Worm (Caenorhabditis elegans) whole organism, midembryonic: ENCODE measurements around the gene srbc-63.

Experiments used
- T22C8.4 ChIP-seq: fragments of 200-800 bp; sonication (Bioruptor generic); IDR thresholded peaks from 2 replicates; pipeline ENCODE4 v1.3.6; 2022; ENCODE audit warnings: missing genetic modification characterization, missing compliant biosample characterization
- cog-1 ChIP-seq: sonication (generic microtip); optimal IDR thresholded peaks from 2 replicates; lab custom pipeline; 2016; ENCODE audit warnings: missing genetic modification characterization, missing compliant biosample characterization
- flt-1 ChIP-seq: fragments of 200-800 bp; sonication (Bioruptor generic); IDR thresholded peaks from 2 replicates; pipeline ENCODE4 v1.3.6; 2022; ENCODE audit warnings: missing genetic modification characterization, missing compliant biosample characterization
- klf-2 ChIP-seq: fragments of 200-800 bp; sonication (Bioruptor generic); conservative IDR thresholded peaks from 2 replicates; pipeline ENCODE4 v1.3.6; 2022; ENCODE audit warnings: missing genetic modification reagents, missing genetic modification characterization, missing compliant biosample characterization
- med-1 ChIP-seq: sonication (generic microtip); optimal IDR thresholded peaks from 2 replicates; lab custom pipeline; 2017; ENCODE audit warnings: missing genetic modification characterization, mild to moderate bottlenecking, missing compliant biosample characterization, antibody characterized with exemption, missing genetic modification reagents; ENCODE audit not compliant: insufficient read depth
- ref-1 ChIP-seq: fragments of 200-800 bp; sonication (Bioruptor generic); conservative IDR thresholded peaks from 2 replicates; pipeline ENCODE4 v1.3.6; 2022; ENCODE audit warnings: missing genetic modification reagents, missing genetic modification characterization, missing compliant biosample characterization
- tab-1 ChIP-seq: fragments of 200-800 bp; sonication (Bioruptor generic); IDR thresholded peaks from 2 replicates; pipeline ENCODE4 v1.3.6; 2022; ENCODE audit warnings: missing genetic modification characterization, missing compliant biosample characterization
- ztf-23 ChIP-seq: fragments of 200-800 bp; sonication (Bioruptor generic); IDR thresholded peaks from 2 replicates; pipeline ENCODE4 v1.3.6; 2022; ENCODE audit warnings: missing genetic modification reagents, missing genetic modification characterization, missing compliant biosample characterization
- ztf-29 ChIP-seq: fragments of 200-800 bp; sonication (Bioruptor generic); IDR thresholded peaks from 2 replicates; pipeline ENCODE4 v1.3.6; 2022; ENCODE audit warnings: missing genetic modification reagents, missing genetic modification characterization, missing compliant biosample characterization

srbc-63 gene

ce11 chrV:15394906-15395305, 17.6 kb downstream of the srbc-63 start, which contains the start of gene T06E6.1:
TSS of gene T06E6.1 (minus strand) at chrV:15394961.
- TF ChIP-seq ztf-23 (GFP tag; lab: Robert Waterston, UW), result no peak
- TF ChIP-seq klf-2, result no peak
- no peak for TF ChIP-seq ref-1 (GFP tag; lab: Robert Waterston, UW)
- no peak for TF ChIP-seq tab-1
- no peak for TF ChIP-seq ztf-29 (GFP tag; lab: Robert Waterston, UW)
- no peak for TF ChIP-seq cog-1 (tag; lab: Kevin White, UChicago)
- no peak for TF ChIP-seq T22C8.4 (GFP tag; lab: Robert Waterston, UW)
- no peak for TF ChIP-seq flt-1 (GFP tag; lab: Robert Waterston, UW)
- TF ChIP-seq med-1, result no peak

ce11 chrV:15392064-15392463, 20.5 kb downstream of the srbc-63 start:
- TF ChIP-seq ref-1 (GFP tag; lab: Robert Waterston, UW) (no peak), klf-2 (no peak), T22C8.4 (GFP tag; lab: Robert Waterston, UW) (no peak), ztf-23 (GFP tag; lab: Robert Waterston, UW) (no peak), med-1 (no peak), flt-1 (GFP tag; lab: Robert Waterston, UW) (no peak), tab-1 (no peak), cog-1 (tag; lab: Kevin White, UChicago) (no peak)

DNA sequence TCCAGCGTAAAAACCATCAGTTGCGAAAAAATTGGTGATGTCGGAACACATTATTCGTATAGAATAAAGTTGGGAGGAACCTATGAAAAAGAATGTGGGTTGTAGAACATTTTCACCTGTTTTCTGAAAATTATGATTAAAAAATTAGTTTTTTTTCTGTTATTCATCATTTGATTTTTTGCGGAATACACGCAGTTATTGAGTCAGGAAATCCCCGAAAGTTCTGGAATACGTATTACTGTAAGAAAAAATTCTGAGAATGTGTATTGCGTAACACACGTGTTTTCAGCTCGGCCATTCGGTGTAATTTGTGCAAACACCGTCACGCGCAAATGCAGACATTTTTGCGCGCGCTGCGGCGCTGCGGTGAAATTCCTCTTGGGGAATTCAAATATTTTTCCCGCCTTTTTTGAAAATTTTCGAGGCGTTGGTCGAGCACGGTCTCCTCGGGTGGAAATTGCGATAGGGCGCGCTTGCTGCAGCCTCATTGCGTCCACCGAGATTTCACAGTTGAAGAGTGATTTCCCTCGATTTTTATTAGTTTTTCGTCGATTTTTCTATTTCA, 23.6 kb downstream of the srbc-63 start, which contains the start of gene srh-170:
srh-170 (minus strand) TSS at position 51 of the 565 bp plus-strand sequence.
- no peak for TF ChIP-seq klf-2
- TF ChIP-seq ztf-23 (GFP tag; lab: Robert Waterston, UW), result no peak
- TF ChIP-seq cog-1 (tag; lab: Kevin White, UChicago), result no peak
- TF ChIP-seq T22C8.4 (GFP tag; lab: Robert Waterston, UW), result no peak
- no peak for TF ChIP-seq ztf-29 (GFP tag; lab: Robert Waterston, UW)
- no peak for TF ChIP-seq flt-1 (GFP tag; lab: Robert Waterston, UW)

DNA sequence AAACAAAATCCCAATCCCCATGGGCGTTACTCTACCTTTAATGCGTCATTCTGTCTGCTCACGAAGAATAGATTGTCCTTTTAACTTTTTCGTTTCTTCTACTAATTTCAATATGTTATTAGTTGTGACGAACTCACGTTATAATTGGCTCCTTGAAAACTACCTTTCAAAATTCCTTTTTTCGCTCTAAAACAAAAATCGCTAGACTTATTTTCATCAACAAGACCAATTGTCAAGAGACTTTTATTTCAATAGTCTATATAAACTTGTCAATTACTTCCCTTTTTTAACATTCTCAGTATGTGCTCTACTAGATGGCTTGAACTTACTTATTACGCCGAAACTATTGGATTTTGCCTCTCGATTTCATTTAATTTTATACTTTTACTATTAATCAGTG, 27.8 kb downstream of the srbc-63 start, which contains the start of gene str-102:
str-102 (plus strand) TSS at position 301 of the 400 bp plus-strand sequence.
- no peak for TF ChIP-seq cog-1 (tag; lab: Kevin White, UChicago)
- no peak for TF ChIP-seq med-1
- no peak for TF ChIP-seq ref-1 (GFP tag; lab: Robert Waterston, UW)
- no peak for TF ChIP-seq ztf-23 (GFP tag; lab: Robert Waterston, UW)
- no peak for TF ChIP-seq tab-1
- TF ChIP-seq T22C8.4 (GFP tag; lab: Robert Waterston, UW), result no peak
- no peak for TF ChIP-seq ztf-29 (GFP tag; lab: Robert Waterston, UW)
- no peak for TF ChIP-seq klf-2
- TF ChIP-seq flt-1 (GFP tag; lab: Robert Waterston, UW), result no peak

ce11 chrV:15383739-15384138, 28.8 kb downstream of the srbc-63 start, which contains the start of gene str-88:
TSS of gene str-88 (minus strand) at chrV:15383839.
- TF ChIP-seq ztf-23 (GFP tag; lab: Robert Waterston, UW) (no peak), ref-1 (GFP tag; lab: Robert Waterston, UW) (no peak), cog-1 (tag; lab: Kevin White, UChicago) (no peak)

ce11 chrV:15380857-15381256, 31.7 kb downstream of the srbc-63 start, which contains the start of gene dhs-23:
TSS of gene dhs-23 (plus strand) at chrV:15381219.
- TF ChIP-seq T22C8.4 (GFP tag; lab: Robert Waterston, UW) (no peak), cog-1 (tag; lab: Kevin White, UChicago) (no peak), ztf-29 (GFP tag; lab: Robert Waterston, UW) (no peak), tab-1 (no peak), ref-1 (GFP tag; lab: Robert Waterston, UW) (no peak), flt-1 (GFP tag; lab: Robert Waterston, UW) (no peak), klf-2 (no peak), ztf-23 (GFP tag; lab: Robert Waterston, UW) (no peak), med-1 (no peak)

- TF ChIP-seq cog-1 (tag; lab: Kevin White, UChicago) (no peak), ztf-29 (GFP tag; lab: Robert Waterston, UW) (no peak), med-1 (no peak), tab-1 (no peak), T22C8.4 (GFP tag; lab: Robert Waterston, UW) (no peak), ref-1 (GFP tag; lab: Robert Waterston, UW) (no peak), ztf-23 (GFP tag; lab: Robert Waterston, UW) (no peak), flt-1 (GFP tag; lab: Robert Waterston, UW) (no peak), klf-2 (no peak)
Measured at ce11 chrV:15379817-15380216, 32.7 kb downstream of the srbc-63 start, which contains the start of gene srh-251. TSS of gene srh-251 (minus strand) at chrV:15379917.

DNA sequence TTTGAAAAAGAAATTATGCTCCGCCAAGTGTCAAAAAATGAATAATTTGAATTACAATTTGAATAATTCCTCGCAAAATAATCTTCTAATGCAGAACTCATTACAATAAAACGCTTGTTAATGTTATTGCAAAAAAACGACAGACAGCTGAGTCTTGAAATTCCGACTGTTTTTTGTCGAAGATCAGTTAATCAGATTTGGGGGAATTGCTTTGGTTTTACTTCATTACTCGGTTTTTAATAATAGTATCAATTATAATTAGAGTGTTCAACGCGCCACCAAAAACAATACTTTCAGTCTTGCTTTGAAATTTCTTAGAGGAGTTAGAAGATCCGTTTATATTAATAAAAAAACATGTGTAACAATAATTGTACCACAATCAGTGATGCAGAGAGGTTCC, 34.6 kb downstream of the srbc-63 start, which contains the start of gene srh-122:
srh-122 (minus strand) TSS at position 101 of the 400 bp plus-strand sequence.
- no peak for TF ChIP-seq flt-1 (GFP tag; lab: Robert Waterston, UW)
- no peak for TF ChIP-seq ztf-29 (GFP tag; lab: Robert Waterston, UW)
- TF ChIP-seq ref-1 (GFP tag; lab: Robert Waterston, UW), result no peak
- no peak for TF ChIP-seq ztf-23 (GFP tag; lab: Robert Waterston, UW)
- no peak for TF ChIP-seq med-1
- no peak for TF ChIP-seq klf-2
- TF ChIP-seq T22C8.4 (GFP tag; lab: Robert Waterston, UW), result no peak
- no peak for TF ChIP-seq tab-1
- no peak for TF ChIP-seq cog-1 (tag; lab: Kevin White, UChicago)

DNA sequence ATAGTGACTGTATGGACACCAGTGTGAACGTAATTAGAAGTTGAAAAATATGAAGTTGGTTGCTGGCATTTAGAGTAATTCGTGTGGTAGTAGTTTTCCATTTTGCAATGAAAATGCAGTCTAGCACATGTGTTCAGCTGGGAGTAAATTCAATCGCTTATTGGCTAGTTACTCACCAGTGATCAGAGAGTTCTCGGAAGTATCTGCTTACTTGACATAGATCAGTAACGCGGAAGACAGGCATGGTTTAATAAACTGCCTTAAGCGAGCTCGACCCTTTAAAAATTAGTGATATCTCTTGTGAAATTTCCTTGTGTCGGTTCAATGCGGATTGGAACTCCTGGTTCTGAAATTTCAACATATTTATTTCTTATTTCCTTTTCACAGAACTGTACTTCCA, 36.3 kb downstream of the srbc-63 start, which contains the start of gene srh-52:
srh-52 (minus strand) TSS at position 101 of the 400 bp plus-strand sequence.
- TF ChIP-seq T22C8.4 (GFP tag; lab: Robert Waterston, UW), result no peak
- TF ChIP-seq ref-1 (GFP tag; lab: Robert Waterston, UW), result no peak
- no peak for TF ChIP-seq tab-1
- TF ChIP-seq ztf-29 (GFP tag; lab: Robert Waterston, UW), result no peak
- no peak for TF ChIP-seq cog-1 (tag; lab: Kevin White, UChicago)
- no peak for TF ChIP-seq med-1
- TF ChIP-seq flt-1 (GFP tag; lab: Robert Waterston, UW), result no peak
- no peak for TF ChIP-seq ztf-23 (GFP tag; lab: Robert Waterston, UW)
- no peak for TF ChIP-seq klf-2
